Worm (Caenorhabditis elegans): ENCODE results near the gene ilcr-1.

ce11 chrIV:14326283-14326682 lies 50.0 kb downstream of the ilcr-1 start, which contains the start of gene fbxa-83:
- TF ChIP-seq flt-1 (GFP tag; IDR thresholded peaks at IDR 0.05) = no peak
- no peak for TF ChIP-seq pes-1 (GFP tag; IDR thresholded peaks at IDR 0.05)
- TF ChIP-seq tra-4 (tag; optimal IDR thresholded peaks at IDR 0.05) = no peak
- TF ChIP-seq ama-1 (optimal IDR thresholded peaks at IDR 0.05) = no peak
- TF ChIP-seq tbx-37 (GFP tag; conservative IDR thresholded peaks at IDR 0.05) = no peak
- TF ChIP-seq F13C5.2 (tag; optimal IDR thresholded peaks at IDR 0.05) = no peak
- TF ChIP-seq tbx-11 (GFP tag; IDR thresholded peaks at IDR 0.05) = no peak
- TF ChIP-seq hnd-1 (tag; optimal IDR thresholded peaks at IDR 0.05) = no peak
- no peak for TF ChIP-seq sea-1 (GFP tag; conservative IDR thresholded peaks at IDR 0.05)
- no peak for TF ChIP-seq hmbx-1 (tag; optimal IDR thresholded peaks at IDR 0.05)
- no peak for TF ChIP-seq B0310.2 (tag; optimal IDR thresholded peaks at IDR 0.05)
